Fruit fly (Drosophila melanogaster): ENCODE measurements around the gene CG2186.

The CG2186 gene

DNA sequence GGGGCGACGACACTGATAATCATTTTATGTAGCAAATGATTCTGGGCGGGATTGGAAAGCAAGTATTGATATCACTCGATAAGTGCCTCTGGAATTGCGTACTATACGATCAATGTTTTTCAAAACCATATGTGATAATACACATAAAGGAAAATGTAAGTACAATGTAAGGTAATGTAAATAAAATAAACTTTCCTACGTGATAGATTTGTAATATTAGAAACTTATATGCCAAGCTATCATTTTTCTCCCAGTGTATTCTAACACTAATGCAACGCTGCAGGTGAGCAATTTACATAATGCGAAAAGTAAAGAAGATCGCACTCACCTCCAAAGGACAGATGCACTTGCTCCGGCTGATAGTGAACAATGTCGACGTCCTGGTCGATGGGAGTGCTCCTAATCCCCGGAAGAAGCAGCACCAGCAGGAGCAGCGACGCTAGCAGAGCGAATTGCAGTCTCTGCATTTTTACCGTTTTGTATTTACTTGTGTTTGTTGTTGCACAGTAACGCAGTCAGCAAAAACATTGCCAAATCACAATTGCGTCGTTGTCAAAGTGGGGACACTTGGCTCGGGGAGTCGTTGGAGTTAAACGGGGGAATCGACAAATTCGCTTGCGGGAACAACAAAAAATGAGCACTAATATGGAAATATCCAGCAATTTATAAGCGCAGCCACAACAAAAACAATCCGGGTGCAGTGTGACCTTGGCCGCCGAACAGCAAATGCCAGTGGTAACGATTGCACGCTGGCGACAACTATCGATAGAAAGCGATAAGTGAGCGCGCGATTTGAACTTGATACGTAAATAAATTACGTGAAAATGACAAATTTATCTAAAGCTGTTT, 19.9 kb downstream of the CG2186 start, which contains the start of gene CG1637 (continued):
- TF ChIP-seq CG2116 (GFP tag; optimal IDR thresholded peaks at IDR 0.05) = peak; percentile 64
- peak; percentile 92 for TF ChIP-seq Dp (GFP tag; optimal IDR thresholded peaks at IDR 0.05)
- no peak for TF ChIP-seq cato (GFP tag; optimal IDR thresholded peaks at IDR 0.05; ENCODE audit: borderline replicate concordance)
- no peak for TF ChIP-seq CG18262 (tag; optimal IDR thresholded peaks at IDR 0.05)
- TF ChIP-seq lbe (GFP tag; optimal IDR thresholded peaks at IDR 0.05) = no peak
- no peak for TF ChIP-seq HmgZ (tag; optimal IDR thresholded peaks at IDR 0.05)
- no peak for TF ChIP-seq rib (GFP tag; IDR thresholded peaks at IDR 0.05)
- TF ChIP-seq nerfin-2 (GFP tag; IDR thresholded peaks at IDR 0.05; ENCODE audit: partially characterized antibody) = no peak
- no peak for TF ChIP-seq Mad (GFP tag; optimal IDR thresholded peaks at IDR 0.05)
- no peak for TF ChIP-seq Hsf (GFP tag; optimal IDR thresholded peaks at IDR 0.05)
- no peak for TF ChIP-seq CG5180 (GFP tag; optimal IDR thresholded peaks at IDR 0.05)
- TF ChIP-seq CG31224 (GFP tag; IDR thresholded peaks at IDR 0.05) = no peak
- TF ChIP-seq nmo (GFP tag; optimal IDR thresholded peaks at IDR 0.05) = no peak
- no peak for TF ChIP-seq D19B (GFP tag; optimal IDR thresholded peaks at IDR 0.05)
- no peak for TF ChIP-seq gcm (GFP tag; optimal IDR thresholded peaks at IDR 0.05)
- peak; percentile 49; the same call in 1 of the 3 replicates for TF ChIP-seq vnd (GFP tag; IDR thresholded peaks at IDR 0.05; ENCODE audit: partially characterized antibody)
- TF ChIP-seq Myb (GFP tag; optimal IDR thresholded peaks at IDR 0.05) = no peak
- no peak for TF ChIP-seq Dek (tag; optimal IDR thresholded peaks at IDR 0.05)
- TF ChIP-seq Jarid2 (GFP tag; optimal IDR thresholded peaks at IDR 0.05) = no peak
- TF ChIP-seq CG11085 (GFP tag; IDR thresholded peaks at IDR 0.05) = no peak
- no peak for TF ChIP-seq Camta (GFP tag; optimal IDR thresholded peaks at IDR 0.05)
- TF ChIP-seq ap (GFP tag; IDR thresholded peaks at IDR 0.05) = no peak
- TF ChIP-seq inv (GFP tag; IDR thresholded peaks at IDR 0.05; ENCODE audit: partially characterized antibody) = peak; percentile 45
- TF ChIP-seq CG32532 (GFP tag; IDR thresholded peaks at IDR 0.05) = no peak
- TF ChIP-seq CG30431 (GFP tag; optimal IDR thresholded peaks at IDR 0.05) = no peak
- no peak for TF ChIP-seq CG14050 (GFP tag; IDR thresholded peaks at IDR 0.05)
- TF ChIP-seq CG4707 (GFP tag; optimal IDR thresholded peaks at IDR 0.05) = no peak
- no peak for TF ChIP-seq ERR (GFP tag; optimal IDR thresholded peaks at IDR 0.05)
- TF ChIP-seq unc-4 (GFP tag; IDR thresholded peaks at IDR 0.05; ENCODE audit: partially characterized antibody) = peak; percentile 65
- TF ChIP-seq bab2 (GFP tag; optimal IDR thresholded peaks at IDR 0.05) = no peak
- no peak for TF ChIP-seq PHDP (tag; optimal IDR thresholded peaks at IDR 0.05)
- no peak for TF ChIP-seq Ada2b (GFP tag; IDR thresholded peaks at IDR 0.05)
- no peak for TF ChIP-seq B-H1 (GFP tag; IDR thresholded peaks at IDR 0.05)
- TF ChIP-seq CG6654 (GFP tag; optimal IDR thresholded peaks at IDR 0.05) = no peak
- TF ChIP-seq Antp (GFP tag; optimal IDR thresholded peaks at IDR 0.05) = no peak
- no peak for TF ChIP-seq C15 (GFP tag; IDR thresholded peaks at IDR 0.05)
- TF ChIP-seq Kr (GFP tag; optimal IDR thresholded peaks at IDR 0.05) = no peak
- TF ChIP-seq NfI (GFP tag; optimal IDR thresholded peaks at IDR 0.05) = no peak
- no peak for TF ChIP-seq CG7745 (tag; optimal IDR thresholded peaks at IDR 0.05)
- TF ChIP-seq fd3F (GFP tag; optimal IDR thresholded peaks at IDR 0.05) = no peak
- TF ChIP-seq Eip74EF (GFP tag; optimal IDR thresholded peaks at IDR 0.05) = no peak
- no peak for TF ChIP-seq al (GFP tag; IDR thresholded peaks at IDR 0.05)
- no peak for TF ChIP-seq cas (GFP tag; IDR thresholded peaks at IDR 0.05)
- no peak for TF ChIP-seq CG12219 (GFP tag; optimal IDR thresholded peaks at IDR 0.05)
- no peak for TF ChIP-seq CG43689 (GFP tag; IDR thresholded peaks at IDR 0.05)
- no peak for TF ChIP-seq CG34422 (GFP tag; IDR thresholded peaks at IDR 0.05)
- TF ChIP-seq CG42726 (GFP tag; IDR thresholded peaks at IDR 0.05; ENCODE audit: partially characterized antibody) = peak; percentile 51; the same call in 1 of the 2 replicates
- no peak for TF ChIP-seq CG17829 (tag; optimal IDR thresholded peaks at IDR 0.05)
- TF ChIP-seq ewg (GFP tag; optimal IDR thresholded peaks at IDR 0.05) = no peak

Measured in whole organism, embryonic.